Worm (Caenorhabditis elegans) whole organism, L2 larva: ENCODE data around the gene srz-18.

Experiments used
- C34F6.9 ChIP-seq: fragments of 150-350 bp; optimal IDR thresholded peaks from 2 replicates; lab custom pipeline; 2014; ENCODE audit warnings: missing biosample characterization, missing genetic modification characterization
- F13H6.1 ChIP-seq: sonication (generic microtip); optimal IDR thresholded peaks from 2 replicates; lab custom pipeline; 2016; ENCODE audit warnings: missing genetic modification characterization, missing compliant biosample characterization
- R02D3.7 ChIP-seq: fragments of 150-350 bp; optimal IDR thresholded peaks from 2 replicates; lab custom pipeline; 2014; ENCODE audit warnings: missing biosample characterization, missing genetic modification characterization
- Y55F3AM.14 ChIP-seq: fragments of 200-800 bp; sonication (Bioruptor generic); optimal IDR thresholded peaks from 2 replicates; lab custom pipeline; 2018; ENCODE audit warnings: mild to moderate bottlenecking, missing genetic modification characterization, missing compliant biosample characterization
- ZK546.5 ChIP-seq: sonication (generic microtip); optimal IDR thresholded peaks from 2 replicates; lab custom pipeline; 2017; ENCODE audit warnings: missing biosample characterization, missing genetic modification characterization
- alr-1 ChIP-seq: fragments of 150-350 bp; optimal IDR thresholded peaks from 2 replicates; lab custom pipeline; 2014; ENCODE audit warnings: missing biosample characterization, missing genetic modification characterization
- aly-2 ChIP-seq: fragments of 150-350 bp; optimal IDR thresholded peaks from 2 replicates; lab custom pipeline; 2014; ENCODE audit warnings: missing biosample characterization, missing genetic modification characterization
- blmp-1 ChIP-seq: sonication (generic microtip); optimal IDR thresholded peaks from 2 replicates; lab custom pipeline; 2017; ENCODE audit warnings: missing genetic modification characterization, mild to moderate bottlenecking, missing compliant biosample characterization, antibody characterized with exemption, moderate library complexity; ENCODE audit not compliant: insufficient read depth
- ceh-82 ChIP-seq: fragments of 150-350 bp; optimal IDR thresholded peaks from 2 replicates; lab custom pipeline; 2014; ENCODE audit warnings: missing biosample characterization, missing genetic modification characterization
- crh-2 ChIP-seq: sonication (generic microtip); optimal IDR thresholded peaks from 2 replicates; lab custom pipeline; 2017; ENCODE audit warnings: missing biosample characterization, missing genetic modification characterization
- dmd-4 ChIP-seq: sonication (generic microtip); optimal IDR thresholded peaks from 2 replicates; lab custom pipeline; 2017; ENCODE audit warnings: missing biosample characterization, missing genetic modification characterization
- egl-27 ChIP-seq: sonication (generic microtip); optimal IDR thresholded peaks from 3 replicates; lab custom pipeline; 2017; ENCODE audit warnings: missing biosample characterization, missing genetic modification reagents, missing genetic modification characterization
- elt-3 ChIP-seq: sonication (generic microtip); optimal IDR thresholded peaks from 2 replicates; lab custom pipeline; 2017; ENCODE audit warnings: missing biosample characterization, missing genetic modification characterization
- gmeb-1 ChIP-seq: fragments of 150-350 bp; optimal IDR thresholded peaks from 2 replicates; lab custom pipeline; 2014; ENCODE audit warnings: missing biosample characterization, missing genetic modification characterization
- lin-11 ChIP-seq: fragments of 150-350 bp; sonication (generic microtip); optimal IDR thresholded peaks from 2 replicates; lab custom pipeline; 2014; ENCODE audit warnings: missing biosample characterization, missing genetic modification characterization, inconsistent platforms, mixed read lengths
- lin-13 ChIP-seq: fragments of 150-350 bp; optimal IDR thresholded peaks from 2 replicates; lab custom pipeline; 2014; ENCODE audit warnings: missing biosample characterization, missing genetic modification reagents, missing genetic modification characterization
- lin-39 ChIP-seq: fragments of 150-350 bp; optimal IDR thresholded peaks from 2 replicates; lab custom pipeline; 2014; ENCODE audit warnings: missing biosample characterization, missing genetic modification reagents, missing genetic modification characterization
- lsy-2 ChIP-seq, 2 experiments: fragments of 150-350 bp in 1 of 2; sonication (generic microtip) in 1 of 2; optimal IDR thresholded peaks; 2 replicates each; lab custom pipeline; 2014 to 2017; ENCODE audit warnings: missing biosample characterization in 2 of 2, missing genetic modification characterization in 2 of 2
- mbf-1 ChIP-seq: sonication (generic microtip); optimal IDR thresholded peaks from 2 replicates; lab custom pipeline; 2017; ENCODE audit warnings: missing biosample characterization, missing genetic modification characterization
- nhr-10 ChIP-seq: sonication (generic microtip); optimal IDR thresholded peaks from 2 replicates; lab custom pipeline; 2017; ENCODE audit warnings: missing biosample characterization, missing genetic modification characterization
- nhr-12 ChIP-seq: fragments of 150-350 bp; optimal IDR thresholded peaks from 2 replicates; lab custom pipeline; 2014; ENCODE audit warnings: missing biosample characterization, missing genetic modification characterization
- nhr-21 ChIP-seq: fragments of 150-350 bp; optimal IDR thresholded peaks from 2 replicates; lab custom pipeline; 2014; ENCODE audit warnings: missing biosample characterization, missing genetic modification characterization
- nhr-237 ChIP-seq: fragments of 150-350 bp; optimal IDR thresholded peaks from 2 replicates; lab custom pipeline; 2014; ENCODE audit warnings: missing biosample characterization, missing genetic modification characterization
- nhr-25 ChIP-seq: fragments of 150-350 bp; sonication (generic microtip); optimal IDR thresholded peaks from 3 replicates; lab custom pipeline; 2014; ENCODE audit warnings: missing biosample characterization, missing genetic modification characterization
- nhr-6 ChIP-seq: fragments of 150-350 bp; optimal IDR thresholded peaks from 2 replicates; lab custom pipeline; 2014; ENCODE audit warnings: missing biosample characterization, missing genetic modification characterization
- skn-1 ChIP-seq: sonication (generic microtip); optimal IDR thresholded peaks from 2 replicates; lab custom pipeline; 2017; ENCODE audit warnings: missing biosample characterization, missing genetic modification characterization
- sma-3 ChIP-seq: sonication (generic microtip); optimal IDR thresholded peaks from 2 replicates; lab custom pipeline; 2016; ENCODE audit warnings: missing genetic modification reagents, missing genetic modification characterization, missing compliant biosample characterization
- sma-9 ChIP-seq, 2 experiments: fragments of 150-350 bp in 1 of 2; sonication (generic microtip) in 1 of 2; optimal IDR thresholded peaks; 2 replicates each; lab custom pipeline; 2014 to 2016; ENCODE audit warnings: missing genetic modification characterization in 2 of 2, mild to moderate bottlenecking in 1 of 2, missing biosample characterization in 1 of 2, missing compliant biosample characterization in 1 of 2, missing genetic modification reagents in 1 of 2, moderate library complexity in 1 of 2
- snpc-4 ChIP-seq: fragments of 150-350 bp; optimal IDR thresholded peaks from 2 replicates; lab custom pipeline; 2014; ENCODE audit warnings: missing biosample characterization, missing genetic modification characterization
- unc-39 ChIP-seq: fragments of 150-350 bp; optimal IDR thresholded peaks from 2 replicates; lab custom pipeline; 2014; ENCODE audit warnings: missing biosample characterization, missing genetic modification characterization
- unc-55 ChIP-seq: fragments of 150-350 bp; sonication (generic microtip); optimal IDR thresholded peaks from 3 replicates; lab custom pipeline; 2014; ENCODE audit warnings: missing biosample characterization, missing genetic modification reagents, missing genetic modification characterization
- unc-62 ChIP-seq: fragments of 150-350 bp; optimal IDR thresholded peaks from 2 replicates; lab custom pipeline; 2014; ENCODE audit warnings: missing biosample characterization, missing genetic modification reagents, missing genetic modification characterization
- zag-1 ChIP-seq: fragments of 150-350 bp; optimal IDR thresholded peaks from 2 replicates; lab custom pipeline; 2014; ENCODE audit warnings: missing biosample characterization, missing genetic modification characterization
- ztf-11 ChIP-seq: sonication (generic microtip); optimal IDR thresholded peaks from 2 replicates; lab custom pipeline; 2017; ENCODE audit warnings: missing biosample characterization, missing genetic modification characterization

The srz-18 gene

ce11 chrV:20603014-20603413 lies 23.5 kb upstream of the srz-18 start, which contains the start of gene ttr-11:
TSS of gene ttr-11 (plus strand) at chrV:20603314.
- no peak for TF ChIP-seq nhr-21
- no peak for TF ChIP-seq lin-39
- no peak for TF ChIP-seq dmd-4 (tag; lab: Kevin White, UChicago)
- no peak for TF ChIP-seq C34F6.9 (tag; lab: Kevin White, UChicago)
- TF ChIP-seq nhr-12 (tag; lab: Kevin White, UChicago): no peak
- no peak for TF ChIP-seq crh-2 (tag; lab: Kevin White, UChicago)
- TF ChIP-seq ztf-11 (tag; lab: Kevin White, UChicago): no peak
- no peak for TF ChIP-seq Y55F3AM.14 (GFP tag; lab: Kevin White, UChicago)
- no peak for TF ChIP-seq sma-3 (GFP tag; lab: Kevin White, UChicago)
- TF ChIP-seq nhr-10 (tag; lab: Kevin White, UChicago): no peak
- TF ChIP-seq F13H6.1 (tag; lab: Kevin White, UChicago): no peak
- TF ChIP-seq R02D3.7 (tag; lab: Kevin White, UChicago): no peak
- no peak for TF ChIP-seq egl-27

DNA sequence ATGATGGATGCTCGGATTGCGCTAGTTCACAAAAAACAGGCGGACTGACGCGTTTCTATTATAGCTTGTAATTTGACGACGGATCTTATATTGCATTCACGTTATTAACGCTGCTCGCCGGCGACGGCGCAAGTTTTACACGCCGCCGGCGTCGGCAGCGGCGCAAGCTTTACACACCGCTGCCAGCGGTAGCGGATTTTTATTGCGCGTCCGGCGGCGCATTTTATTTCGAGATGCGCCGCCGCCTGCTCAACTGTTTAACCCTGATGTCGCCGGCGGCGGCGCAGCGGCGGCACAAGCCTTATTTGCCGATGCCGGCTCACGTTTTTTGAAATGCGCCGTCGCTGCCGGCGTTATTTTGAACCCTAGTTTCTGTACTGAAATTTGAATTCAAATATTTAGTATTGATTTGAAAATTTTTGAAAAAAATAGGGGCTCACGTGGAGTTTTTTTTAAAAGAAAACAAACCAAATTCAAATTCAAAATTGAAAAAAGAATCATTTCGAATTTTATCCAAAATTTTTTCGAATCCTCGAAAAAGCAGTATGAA lies 21.8 kb upstream of the srz-18 start, which contains the start of gene ttr-57:
Gene ttr-57, plus strand, starts transcription at position 500 of the 550 bp plus-strand sequence.
- no peak for TF ChIP-seq alr-1 (tag; lab: Kevin White, UChicago)
- TF ChIP-seq, all 48 proteins: peak for 0

DNA sequence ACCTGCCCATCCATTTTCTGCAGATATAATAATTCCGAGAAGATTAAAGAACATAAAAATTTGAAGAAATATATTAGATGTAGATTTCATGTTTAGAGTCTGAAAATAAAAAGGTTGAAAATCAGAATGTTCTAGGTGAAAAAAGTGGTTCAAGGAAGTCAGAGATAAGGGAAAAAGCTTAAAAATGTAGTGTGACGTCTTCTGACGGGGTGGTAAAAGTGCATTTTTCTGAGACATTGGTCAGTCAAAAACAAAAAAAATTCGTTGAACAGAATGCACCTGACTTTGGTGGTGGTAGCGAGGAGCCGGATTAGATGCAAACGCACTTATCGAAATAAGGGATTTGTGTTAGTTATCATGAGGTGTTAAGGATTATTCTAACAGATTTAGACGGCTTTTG lies 19.9 kb upstream of the srz-18 start, which contains the start of gene F46B3.23:
Gene F46B3.23, minus strand, starts transcription at position 101 of the 400 bp plus-strand sequence.
- no peak for TF ChIP-seq R02D3.7 (tag; lab: Kevin White, UChicago)
- TF ChIP-seq lin-11 (tag; lab: Kevin White, UChicago): no peak
- TF ChIP-seq nhr-237 (tag; lab: Kevin White, UChicago): no peak
- TF ChIP-seq ztf-11 (tag; lab: Kevin White, UChicago): no peak
- no peak for TF ChIP-seq ZK546.5
- TF ChIP-seq nhr-6 (tag; lab: Kevin White, UChicago): no peak
- no peak for TF ChIP-seq snpc-4 (tag; lab: Kevin White, UChicago)
- no peak for TF ChIP-seq unc-39 (tag; lab: Kevin White, UChicago)
- no peak for TF ChIP-seq gmeb-1 (tag; lab: Kevin White, UChicago)
- no peak for TF ChIP-seq unc-55 (GFP tag; lab: Kevin White, UChicago)
- TF ChIP-seq nhr-25 (tag; lab: Kevin White, UChicago): no peak
- no peak for TF ChIP-seq ceh-82 (tag; lab: Kevin White, UChicago)

DNA sequence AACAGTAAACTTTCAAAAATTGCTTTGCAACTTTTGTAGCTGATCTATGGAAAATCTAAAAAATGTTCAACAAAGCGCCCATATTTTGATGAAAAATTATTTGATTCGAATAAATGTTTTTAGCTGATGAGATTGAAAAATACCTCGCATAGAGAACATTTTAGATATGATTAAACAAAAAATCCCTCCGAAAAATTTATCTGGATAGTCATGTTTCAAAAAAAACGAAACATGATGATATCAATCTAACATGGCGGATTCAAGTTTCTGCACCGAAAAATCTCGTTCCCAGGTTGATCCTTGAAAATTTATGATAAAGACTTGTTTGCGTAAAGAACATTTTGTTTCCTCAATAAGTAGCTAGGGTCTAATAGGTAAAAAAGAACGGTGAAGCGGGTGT lies 17.8 kb upstream of the srz-18 start, which contains the start of gene ttr-12:
Gene ttr-12, minus strand, starts transcription at position 101 of the 400 bp plus-strand sequence.
- TF ChIP-seq gmeb-1 (tag; lab: Kevin White, UChicago): no peak
- no peak for TF ChIP-seq Y55F3AM.14 (GFP tag; lab: Kevin White, UChicago)
- TF ChIP-seq unc-39 (tag; lab: Kevin White, UChicago): no peak
- TF ChIP-seq unc-62 (GFP tag; lab: Kevin White, UChicago): no peak
- TF ChIP-seq sma-3 (GFP tag; lab: Kevin White, UChicago): no peak
- TF ChIP-seq lsy-2 (tag; optimal IDR thresholded peaks at IDR 0.05; lab: Kevin White, UChicago): no peak
- TF ChIP-seq blmp-1 (tag; lab: Kevin White, UChicago): no peak
- no peak for TF ChIP-seq lin-13
- TF ChIP-seq mbf-1 (tag; lab: Kevin White, UChicago): no peak
- TF ChIP-seq aly-2 (tag; lab: Kevin White, UChicago): no peak
- no peak for TF ChIP-seq elt-3 (tag; lab: Kevin White, UChicago)
- no peak for TF ChIP-seq sma-9 (GFP tag; optimal IDR thresholded peaks at IDR 0.05; lab: Kevin White, UChicago)
- TF ChIP-seq sma-9 (tag; optimal IDR thresholded peaks at IDR 0.05; lab: Kevin White, UChicago): no peak
- TF ChIP-seq nhr-21: no peak
- TF ChIP-seq R02D3.7 (tag; lab: Kevin White, UChicago): no peak
- TF ChIP-seq nhr-10 (tag; lab: Kevin White, UChicago): no peak
- no peak for TF ChIP-seq crh-2 (tag; lab: Kevin White, UChicago)
- TF ChIP-seq ztf-11 (tag; lab: Kevin White, UChicago): no peak
- no peak for TF ChIP-seq zag-1
- no peak for TF ChIP-seq C34F6.9 (tag; lab: Kevin White, UChicago)
- TF ChIP-seq skn-1 (tag; lab: Kevin White, UChicago): no peak
- TF ChIP-seq, all 48 proteins: peak for 0
